Worm (Caenorhabditis elegans): ENCODE measurements around the gene paf-2.

- TF ChIP-seq fkh-10 (GFP tag; optimal IDR thresholded peaks at IDR 0.05) (no peak), sox-4 (tag; optimal IDR thresholded peaks at IDR 0.05) (no peak), unc-86 (tag; optimal IDR thresholded peaks at IDR 0.05) (no peak), K09A11.1 (tag; optimal IDR thresholded peaks at IDR 0.05; ENCODE audit: insufficient read depth) (no peak), ref-2 (tag; optimal IDR thresholded peaks at IDR 0.05) (no peak), tbx-2 (tag; optimal IDR thresholded peaks at IDR 0.05) (no peak), ceh-2 (tag; optimal IDR thresholded peaks at IDR 0.05) (no peak), pax-1 (tag; optimal IDR thresholded peaks at IDR 0.05) (no peak), ceh-48 (tag; optimal IDR thresholded peaks at IDR 0.05) (no peak)
Observed at ce11 chrX:4282380-4282779, 15.2 kb downstream of the paf-2 start, which contains the start of gene C52B9.19.

All from whole organism, late embryonic.